Fruit fly (Drosophila melanogaster): Measurements from ENCODE around the gene D19A.
"Not testable (repeated sequence)": the region's sequence is repeated elsewhere in the genome, so short reads cannot be mapped to it uniquely, and the experiment has no call there.

The D19A gene

DNA sequence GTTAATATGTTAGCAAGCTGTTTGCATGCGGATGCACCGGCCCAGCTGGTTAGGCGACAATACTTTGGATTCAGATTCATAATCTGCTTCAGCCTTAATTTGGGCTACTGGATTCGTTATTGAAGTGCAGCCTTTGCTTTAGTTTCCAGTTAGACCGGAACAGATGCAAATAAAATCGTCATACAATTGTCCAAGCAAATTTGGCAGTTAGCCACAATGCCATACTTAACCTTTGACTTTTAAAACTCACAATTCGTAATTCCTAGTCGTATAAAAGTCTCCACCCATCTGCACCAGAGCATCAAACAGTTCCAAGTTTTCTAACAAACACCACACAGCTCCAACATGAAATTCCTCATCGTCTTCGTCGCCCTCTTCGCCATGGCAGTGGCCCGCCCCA lies 39.7 kb downstream of the D19A start, which contains the start of gene Lcp65Ab1:
Gene Lcp65Ab1, plus strand, starts transcription at position 301 of the 400 bp plus-strand sequence.
- TF ChIP-seq CG12768 (GFP tag; optimal IDR thresholded peaks at IDR 0.05); CG33017 (tag; optimal IDR thresholded peaks at IDR 0.05); ovo (GFP tag; optimal IDR thresholded peaks at IDR 0.05): not testable (repeated sequence)

- not testable (repeated sequence) for TF ChIP-seq cnc (optimal IDR thresholded peaks at IDR 0.05); pad (GFP tag; optimal IDR thresholded peaks at IDR 0.05); CG7045 (GFP tag; optimal IDR thresholded peaks at IDR 0.05)
Observed at dm6 chr3L:6147887-6148286, 41.0 kb downstream of the D19A start, which contains the start of gene Cpr65Ax1. Cpr65Ax1 (minus strand) TSS chr3L:6147987.

DNA sequence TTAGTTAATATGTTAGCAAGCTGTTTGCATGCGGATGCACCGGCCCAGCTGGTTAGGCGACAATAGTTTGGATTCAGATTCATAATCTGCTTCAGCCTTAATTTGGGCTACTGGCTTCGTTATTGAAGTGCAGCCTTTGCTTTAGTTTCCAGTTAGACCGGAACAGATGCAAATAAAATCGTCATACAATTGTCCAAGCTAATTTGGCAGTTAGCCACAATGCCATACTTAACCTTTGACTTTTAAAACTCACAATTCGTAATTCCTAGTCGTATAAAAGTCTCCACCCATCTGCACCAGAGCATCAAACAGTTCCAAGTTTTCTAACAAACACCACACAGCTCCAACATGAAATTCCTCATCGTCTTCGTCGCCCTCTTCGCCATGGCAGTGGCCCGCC lies 42.5 kb downstream of the D19A start, which contains the start of gene Lcp65Ab2:
Gene Lcp65Ab2, plus strand, starts transcription at position 301 of the 400 bp plus-strand sequence.
- TF ChIP-seq CG11617, Hr96, CG5204 (GFP tag; optimal IDR thresholded peaks at IDR 0.05): not testable (repeated sequence)

DNA sequence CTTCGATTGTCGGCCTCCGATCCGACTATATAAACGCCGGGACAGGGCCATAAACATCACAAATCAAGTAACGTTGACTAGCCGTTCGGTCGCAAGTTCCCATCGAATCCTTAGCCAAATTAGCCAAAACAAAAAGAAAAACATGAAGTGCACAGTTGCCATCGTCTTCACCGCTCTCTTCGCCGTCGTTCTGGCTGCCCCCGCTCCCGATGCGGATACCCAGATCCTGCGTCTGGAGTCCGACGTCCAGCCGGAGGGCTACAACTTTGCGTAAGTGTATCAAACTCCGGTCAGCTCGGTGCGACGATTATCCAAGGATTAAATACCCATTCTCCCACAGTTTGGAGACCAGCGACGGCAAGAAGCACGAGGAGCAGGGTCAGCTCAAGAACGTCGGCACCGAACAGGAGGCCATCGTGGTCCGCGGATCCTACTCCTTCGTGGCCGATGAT lies 44.1 kb downstream of the D19A start, which contains the start of gene Lcp65Ac:
Gene Lcp65Ac, plus strand, starts transcription at position 51 of the 452 bp plus-strand sequence.
- no peak for TF ChIP-seq CG14711 (tag; optimal IDR thresholded peaks at IDR 0.05)
- TF ChIP-seq kay (GFP tag; ENCODE audit: borderline replicate concordance): no peak
- TF ChIP-seq Mnt (GFP tag; optimal IDR thresholded peaks at IDR 0.05): no peak
- TF ChIP-seq CG33017 (tag; optimal IDR thresholded peaks at IDR 0.05): no peak
- no peak for TF ChIP-seq Hr96 (GFP tag; optimal IDR thresholded peaks at IDR 0.05)
- no peak for TF ChIP-seq cic (GFP tag; optimal IDR thresholded peaks at IDR 0.05)
- no peak for TF ChIP-seq Clk (GFP tag; optimal IDR thresholded peaks at IDR 0.05)
- no peak for TF ChIP-seq pad (GFP tag; optimal IDR thresholded peaks at IDR 0.05)
- no peak for TF ChIP-seq toe (GFP tag; optimal IDR thresholded peaks at IDR 0.05)
- no peak for TF ChIP-seq tj (GFP tag; optimal IDR thresholded peaks at IDR 0.05)
- TF ChIP-seq Crg-1 (GFP tag; optimal IDR thresholded peaks at IDR 0.05): no peak
- TF ChIP-seq bab1 (GFP tag; optimal IDR thresholded peaks at IDR 0.05): no peak
- TF ChIP-seq ovo (GFP tag; optimal IDR thresholded peaks at IDR 0.05): no peak
- TF ChIP-seq CG11617 (GFP tag; optimal IDR thresholded peaks at IDR 0.05): no peak
- TF ChIP-seq CG7045 (GFP tag; optimal IDR thresholded peaks at IDR 0.05): no peak
- TF ChIP-seq CG12768 (GFP tag; optimal IDR thresholded peaks at IDR 0.05): no peak
- no peak for TF ChIP-seq CG5204 (GFP tag; optimal IDR thresholded peaks at IDR 0.05)

dm6 chr3L:6143188-6143755 lies 45.7 kb downstream of the D19A start, which contains the start of gene Lcp65Ad:
Lcp65Ad (plus strand) TSS chr3L:6143395.
- no peak for TF ChIP-seq cnc (optimal IDR thresholded peaks at IDR 0.05)
- TF ChIP-seq pad (GFP tag; optimal IDR thresholded peaks at IDR 0.05): no peak
- no peak for TF ChIP-seq cic (GFP tag; optimal IDR thresholded peaks at IDR 0.05)
- TF ChIP-seq Mnt (GFP tag; optimal IDR thresholded peaks at IDR 0.05): no peak
- no peak for TF ChIP-seq Crg-1 (GFP tag; optimal IDR thresholded peaks at IDR 0.05)
- TF ChIP-seq CG1620 (GFP tag; optimal IDR thresholded peaks at IDR 0.05): no peak
- TF ChIP-seq CG5204 (GFP tag; optimal IDR thresholded peaks at IDR 0.05): no peak
- no peak for TF ChIP-seq ovo (GFP tag; optimal IDR thresholded peaks at IDR 0.05)
- TF ChIP-seq CG7045 (GFP tag; optimal IDR thresholded peaks at IDR 0.05): no peak
- TF ChIP-seq CG11617 (GFP tag; optimal IDR thresholded peaks at IDR 0.05): no peak
- TF ChIP-seq Clk (GFP tag; optimal IDR thresholded peaks at IDR 0.05): no peak
- no peak for TF ChIP-seq CG33017 (tag; optimal IDR thresholded peaks at IDR 0.05)
- TF ChIP-seq tj (GFP tag; optimal IDR thresholded peaks at IDR 0.05): no peak
- no peak for TF ChIP-seq CG12768 (GFP tag; optimal IDR thresholded peaks at IDR 0.05)
- TF ChIP-seq CG14711 (tag; optimal IDR thresholded peaks at IDR 0.05): no peak
- no peak for TF ChIP-seq kay (GFP tag; ENCODE audit: borderline replicate concordance)
- TF ChIP-seq CG7101 (tag; optimal IDR thresholded peaks at IDR 0.05): no peak
- no peak for TF ChIP-seq bab1 (GFP tag; optimal IDR thresholded peaks at IDR 0.05)
- no peak for TF ChIP-seq Hr96 (GFP tag; optimal IDR thresholded peaks at IDR 0.05)

DNA sequence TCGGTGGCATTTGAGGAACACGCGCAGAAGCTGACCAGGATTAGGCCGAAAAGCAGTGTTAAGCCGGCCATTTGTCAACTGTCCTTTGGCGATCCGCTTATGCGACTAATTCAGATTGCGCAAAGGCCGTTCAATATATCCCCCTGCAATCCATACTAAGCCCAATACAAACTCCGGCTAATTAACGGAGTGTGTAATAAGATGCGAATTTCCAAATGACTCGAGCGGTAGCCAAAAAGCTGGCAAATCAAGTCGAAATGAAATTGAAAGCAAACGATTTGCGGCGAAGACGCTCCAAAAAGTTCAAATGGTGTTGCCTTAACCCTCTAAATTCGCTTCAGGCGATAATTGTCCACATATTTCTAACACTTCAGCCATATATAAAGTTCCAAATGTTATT lies 46.6 kb downstream of the D19A start, which contains the start of gene Cpr65Aw:
Gene Cpr65Aw, minus strand, starts transcription at position 101 of the 400 bp plus-strand sequence.
- TF ChIP-seq CG11617 (GFP tag; optimal IDR thresholded peaks at IDR 0.05) (no peak), bab1 (GFP tag; optimal IDR thresholded peaks at IDR 0.05) (no peak), CG14711 (tag; optimal IDR thresholded peaks at IDR 0.05) (no peak), Crg-1 (GFP tag; optimal IDR thresholded peaks at IDR 0.05) (no peak), Hr96 (GFP tag; optimal IDR thresholded peaks at IDR 0.05) (no peak), Mnt (GFP tag; optimal IDR thresholded peaks at IDR 0.05) (no peak), CG7101 (tag; optimal IDR thresholded peaks at IDR 0.05) (no peak)

dm6 chr3L:6141538-6141937 lies 47.4 kb downstream of the D19A start:
- TF ChIP-seq pad (GFP tag; optimal IDR thresholded peaks at IDR 0.05) (no peak), CG7045 (GFP tag; optimal IDR thresholded peaks at IDR 0.05) (no peak), Crg-1 (GFP tag; optimal IDR thresholded peaks at IDR 0.05) (no peak), CG7101 (tag; optimal IDR thresholded peaks at IDR 0.05) (no peak), CG33017 (tag; optimal IDR thresholded peaks at IDR 0.05) (no peak), ovo (GFP tag; optimal IDR thresholded peaks at IDR 0.05) (no peak), CG11617 (GFP tag; optimal IDR thresholded peaks at IDR 0.05) (no peak), cnc (optimal IDR thresholded peaks at IDR 0.05) (no peak), CG14711 (tag; optimal IDR thresholded peaks at IDR 0.05) (no peak), CG1620 (GFP tag; optimal IDR thresholded peaks at IDR 0.05) (no peak)
